Worm (Caenorhabditis elegans): ENCODE data around the gene R53.4.

DNA sequence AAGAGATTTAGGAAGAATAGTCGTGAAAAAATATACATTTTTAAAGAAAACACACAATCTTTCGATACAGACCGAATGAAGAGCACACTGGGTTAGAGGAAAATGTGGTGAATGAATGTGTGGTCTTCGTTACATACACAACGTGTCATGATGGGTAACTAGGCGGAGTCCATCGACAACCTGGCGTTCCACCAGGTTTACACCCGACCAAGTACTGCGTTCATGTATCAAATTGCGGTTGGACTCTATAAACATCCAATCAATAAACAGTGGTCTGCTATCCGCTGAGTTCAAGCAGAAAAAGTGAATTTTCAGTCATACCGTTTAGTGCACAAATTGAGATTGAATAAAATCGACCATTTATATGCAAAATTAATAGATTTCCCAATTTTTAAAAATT is 13.9 kb upstream of the R53.4 start, which contains the start of gene sdz-38:
- no peak for TF ChIP-seq elt-3 (tag; optimal IDR thresholded peaks at IDR 0.05)
- no peak for TF ChIP-seq snpc-4 (tag; optimal IDR thresholded peaks at IDR 0.05)
- no peak for TF ChIP-seq ama-1 (optimal IDR thresholded peaks at IDR 0.05)
- no peak for TF ChIP-seq nhr-11 (tag; optimal IDR thresholded peaks at IDR 0.05)
- no peak for TF ChIP-seq mbf-1 (tag; optimal IDR thresholded peaks at IDR 0.05)
- no peak for TF ChIP-seq lin-11 (tag; optimal IDR thresholded peaks at IDR 0.05)
